8 worm cellular contexts compared by ENCODE assay signal in the genomic region with DNA sequence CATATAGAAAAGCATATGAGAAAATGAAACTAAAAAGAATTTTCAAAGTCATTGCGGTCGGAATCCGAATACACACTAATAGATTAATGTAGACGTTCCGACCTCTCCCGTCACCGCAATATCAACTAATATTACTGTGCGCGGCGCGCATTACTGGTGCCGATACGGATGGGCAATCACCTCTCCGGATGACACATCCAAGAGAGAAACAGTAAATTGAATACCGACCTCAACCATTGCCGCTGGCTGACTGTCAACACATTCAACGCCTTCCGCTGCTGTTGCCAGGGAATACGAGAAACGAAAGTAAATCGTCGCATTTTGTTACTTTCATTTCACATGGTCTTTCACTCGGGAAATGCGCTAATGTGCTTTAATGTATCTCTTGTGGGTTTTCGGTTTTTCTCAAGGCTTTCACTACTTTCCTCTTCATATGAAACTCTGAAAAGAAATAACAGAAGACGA.
A peak's percentile ranks its signal among the peaks of the same experiment; 100 is the strongest.
TF ChIP-seq lines count a peak whose summit lies in the region.

No protein-coding gene starts in this region.

TF ChIP-seq in whole organism, L1 larva, 84 proteins besides CTCF, POLR2A, EP300 and RAD21:
- peak; percentile 96 for TF ChIP-seq blmp-1 (tag; optimal IDR thresholded peaks at IDR 0.05; lab: Kevin White, UChicago)
- peak; percentile 57 for TF ChIP-seq aly-2 (tag; optimal IDR thresholded peaks at IDR 0.05; lab: Kevin White, UChicago)
- no peak for TF ChIP-seq fkh-10 (GFP tag; optimal IDR thresholded peaks at IDR 0.05; lab: Kevin White, UChicago)
- no peak for TF ChIP-seq tbx-2 (tag; optimal IDR thresholded peaks at IDR 0.05; lab: Kevin White, UChicago)
- no peak for TF ChIP-seq nhr-237 (tag; optimal IDR thresholded peaks at IDR 0.05; lab: Kevin White, UChicago)
- TF ChIP-seq ceh-90 (tag; optimal IDR thresholded peaks at IDR 0.05; lab: Kevin White, UChicago): no peak

TF ChIP-seq in whole organism, L2 larva, 48 proteins besides CTCF, POLR2A, EP300 and RAD21:
- TF ChIP-seq zag-1 (tag; optimal IDR thresholded peaks at IDR 0.05; lab: Kevin White, UChicago): no peak
- TF ChIP-seq fos-1 (tag; optimal IDR thresholded peaks at IDR 0.05; lab: Kevin White, UChicago): no peak
- TF ChIP-seq snpc-4 (tag; optimal IDR thresholded peaks at IDR 0.05; lab: Kevin White, UChicago): no peak
- peak; percentile 53 for TF ChIP-seq blmp-1 (tag; optimal IDR thresholded peaks at IDR 0.05; lab: Kevin White, UChicago; ENCODE audit: insufficient read depth)
- TF ChIP-seq skn-1 (tag; optimal IDR thresholded peaks at IDR 0.05; lab: Kevin White, UChicago): no peak
- TF ChIP-seq mab-5 (tag; optimal IDR thresholded peaks at IDR 0.05; lab: Kevin White, UChicago): no peak

TF ChIP-seq in whole organism, L3 larva, 47 proteins besides CTCF, POLR2A, EP300 and RAD21:
- peak; percentile 72 for TF ChIP-seq ama-1 (optimal IDR thresholded peaks at IDR 0.05; lab: Kevin White, UChicago)
- TF ChIP-seq ceh-9 (tag; optimal IDR thresholded peaks at IDR 0.05; lab: Kevin White, UChicago): no peak
- no peak for TF ChIP-seq lin-15B (tag; optimal IDR thresholded peaks at IDR 0.05; lab: Kevin White, UChicago)
- TF ChIP-seq egl-5 (tag; optimal IDR thresholded peaks at IDR 0.05; lab: Kevin White, UChicago): peak; percentile 23
- TF ChIP-seq nhr-43 (tag; optimal IDR thresholded peaks at IDR 0.05; lab: Kevin White, UChicago; ENCODE audit: poor library complexity, severe bottlenecking): peak; percentile 43
TF ChIP-seq in whole organism, L3 larva: peak in this region for 3.

TF ChIP-seq in whole organism, L4 larva, 104 proteins besides CTCF, POLR2A, EP300 and RAD21 (continues in another document):
- TF ChIP-seq T26A8.4 (GFP tag; IDR thresholded peaks at IDR 0.05; lab: Robert Waterston, UW) (peak; percentile 61; the same call in 1 of the 2 replicates), ceh-82 (tag; optimal IDR thresholded peaks at IDR 0.05; lab: Kevin White, UChicago) (no peak), ztf-11 (tag; optimal IDR thresholded peaks at IDR 0.05; lab: Kevin White, UChicago) (no peak), mdt-29 (GFP tag; IDR thresholded peaks at IDR 0.05; lab: Robert Waterston, UW) (no peak), nhr-111 (GFP tag; optimal IDR thresholded peaks at IDR 0.05; lab: Kevin White, UChicago) (peak; percentile 28), daf-8 (GFP tag; IDR thresholded peaks at IDR 0.05; lab: Robert Waterston, UW) (no peak), jun-1 (tag; optimal IDR thresholded peaks at IDR 0.05; lab: Kevin White, UChicago) (no peak), nhr-28 (tag; optimal IDR thresholded peaks at IDR 0.05; lab: Kevin White, UChicago) (no peak), tra-1 (GFP tag; IDR thresholded peaks at IDR 0.05; lab: Robert Waterston, UW) (peak; percentile 52; the same call in 1 of the 2 replicates), dpl-1 (GFP tag; optimal IDR thresholded peaks at IDR 0.05; lab: Kevin White, UChicago) (no peak), D1046.2 (GFP tag; IDR thresholded peaks at IDR 0.05; lab: Robert Waterston, UW) (no peak), snpc-4 (tag; optimal IDR thresholded peaks at IDR 0.05; lab: Kevin White, UChicago) (no peak), madf-9 (GFP tag; conservative IDR thresholded peaks at IDR 0.05; lab: Robert Waterston, UW) (0 out of 2 replicates have a peak, but pooled peaks have one; percentile 22), ZK337.2 (GFP tag; IDR thresholded peaks at IDR 0.05; lab: Robert Waterston, UW) (no peak)

TF ChIP-seq in whole organism, late embryonic, 69 proteins besides CTCF, POLR2A, EP300 and RAD21:
- no peak for TF ChIP-seq ets-4 (tag; optimal IDR thresholded peaks at IDR 0.05; lab: Kevin White, UChicago)
- peak; percentile 51 for TF ChIP-seq ama-1 (optimal IDR thresholded peaks at IDR 0.05; lab: Kevin White, UChicago)

TF ChIP-seq in whole organism, midembryonic, 9 proteins besides CTCF, POLR2A, EP300 and RAD21:
- TF ChIP-seq med-1 (GFP tag; optimal IDR thresholded peaks at IDR 0.05; lab: Kevin White, UChicago; ENCODE audit: insufficient read depth) (no peak), flt-1 (GFP tag; IDR thresholded peaks at IDR 0.05; lab: Robert Waterston, UW) (peak; percentile 78)

TF ChIP-seq in whole organism, mixed stage, embryonic, 35 proteins besides CTCF, POLR2A, EP300 and RAD21:
- TF ChIP-seq mls-2 (tag; optimal IDR thresholded peaks at IDR 0.05; lab: Kevin White, UChicago): peak; percentile 59
- no peak for TF ChIP-seq nhr-2 (tag; optimal IDR thresholded peaks at IDR 0.05; lab: Kevin White, UChicago)
- TF ChIP-seq ham-2 (GFP tag; optimal IDR thresholded peaks at IDR 0.05; lab: Kevin White, UChicago): peak; percentile 51
- no peak for TF ChIP-seq cnd-1 (tag; optimal IDR thresholded peaks at IDR 0.05; lab: Kevin White, UChicago)
- no peak for TF ChIP-seq snpc-4 (tag; optimal IDR thresholded peaks at IDR 0.05; lab: Kevin White, UChicago)
- no peak for TF ChIP-seq nhr-12 (tag; optimal IDR thresholded peaks at IDR 0.05; lab: Kevin White, UChicago)
- TF ChIP-seq ces-1 (GFP tag; optimal IDR thresholded peaks at IDR 0.05; lab: Kevin White, UChicago): no peak
- TF ChIP-seq blmp-1 (tag; optimal IDR thresholded peaks at IDR 0.05; lab: Kevin White, UChicago): peak; percentile 93

TF ChIP-seq in whole organism, young adult, 124 proteins besides CTCF, POLR2A, EP300 and RAD21 (continues in another document):
- TF ChIP-seq ceh-40 (GFP tag; IDR thresholded peaks at IDR 0.05; lab: Robert Waterston, UW) (0 out of 2 replicates have a peak, but pooled peaks have one; percentile 38), T07F8.4 (tag; optimal IDR thresholded peaks at IDR 0.05; lab: Kevin White, UChicago) (no peak), B0261.1 (tag; optimal IDR thresholded peaks at IDR 0.05; lab: Kevin White, UChicago) (peak; percentile 34), him-1 (tag; optimal IDR thresholded peaks at IDR 0.05; lab: Kevin White, UChicago) (peak; percentile 52), lir-1 (GFP tag; conservative IDR thresholded peaks at IDR 0.05; lab: Robert Waterston, UW) (no peak; the same call in 1 of the 2 replicates), hsf-1 (GFP tag; IDR thresholded peaks at IDR 0.05; lab: Robert Waterston, UW) (peak; percentile 70), ccch-3 (GFP tag; optimal IDR thresholded peaks at IDR 0.05; lab: Kevin White, UChicago) (no peak), mcd-1 (GFP tag; IDR thresholded peaks at IDR 0.05; lab: Robert Waterston, UW) (peak; percentile 47), cebp-1 (GFP tag; IDR thresholded peaks at IDR 0.05; lab: Robert Waterston, UW) (no peak), cebp-1 (tag; optimal IDR thresholded peaks at IDR 0.05; lab: Kevin White, UChicago) (peak; percentile 45), pbrm-1 (GFP tag; IDR thresholded peaks at IDR 0.05; lab: Robert Waterston, UW) (peak; percentile 27; the same call in 1 of the 2 replicates), ztf-6 (GFP tag; IDR thresholded peaks at IDR 0.05; lab: Robert Waterston, UW) (no peak), Y56A3A.18 (GFP tag; IDR thresholded peaks at IDR 0.05; lab: Robert Waterston, UW) (peak; percentile 81), die-1 (tag; optimal IDR thresholded peaks at IDR 0.05; lab: Kevin White, UChicago) (peak; percentile 30), K12H6.12 (tag; optimal IDR thresholded peaks at IDR 0.05; lab: Kevin White, UChicago) (no peak), Y53G8AR.9 (GFP tag; conservative IDR thresholded peaks at IDR 0.05; lab: Robert Waterston, UW) (peak; percentile 85), lsy-27 (tag; optimal IDR thresholded peaks at IDR 0.05; lab: Kevin White, UChicago; ENCODE audit: borderline replicate concordance, insufficient read depth) (no peak), F39B2.1 (GFP tag; IDR thresholded peaks at IDR 0.05; lab: Robert Waterston, UW) (peak; percentile 70), snpc-1.1 (tag; optimal IDR thresholded peaks at IDR 0.05; lab: Kevin White, UChicago; ENCODE audit: insufficient read depth) (no peak), mxl-1 (tag; optimal IDR thresholded peaks at IDR 0.05; lab: Kevin White, UChicago) (no peak), lin-54 (GFP tag; optimal IDR thresholded peaks at IDR 0.05; lab: Kevin White, UChicago) (peak; percentile 45), ama-1 (optimal IDR thresholded peaks at IDR 0.05; lab: Kevin White, UChicago) (no peak), ama-1 (GFP tag; optimal IDR thresholded peaks at IDR 0.05; lab: Kevin White, UChicago) (peak; percentile 53 to 90), F10E7.11 (tag; optimal IDR thresholded peaks at IDR 0.05; lab: Kevin White, UChicago) (peak; percentile 89), unc-62 (GFP tag; optimal IDR thresholded peaks at IDR 0.05; lab: Kevin White, UChicago) (no peak), T26A5.8 (tag; optimal IDR thresholded peaks at IDR 0.05; lab: Kevin White, UChicago) (peak; percentile 41), lsl-1 (GFP tag; optimal IDR thresholded peaks at IDR 0.05; lab: Kevin White, UChicago) (peak; percentile 6), sea-2 (GFP tag; IDR thresholded peaks at IDR 0.05; lab: Robert Waterston, UW) (no peak), efl-1 (GFP tag; optimal IDR thresholded peaks at IDR 0.05; lab: Kevin White, UChicago) (no peak), Y79H2A.3 (GFP tag; conservative IDR thresholded peaks at IDR 0.05; lab: Robert Waterston, UW) (peak; percentile 69; the same call in 1 of the 2 replicates), hlh-26 (GFP tag; conservative IDR thresholded peaks at IDR 0.05; lab: Robert Waterston, UW) (no peak), mes-4 (tag; optimal IDR thresholded peaks at IDR 0.05; lab: Kevin White, UChicago) (no peak), ztf-22 (GFP tag; optimal IDR thresholded peaks at IDR 0.05; lab: Kevin White, UChicago) (no peak), nhr-80 (tag; optimal IDR thresholded peaks at IDR 0.05; lab: Kevin White, UChicago) (no peak), F49E8.2 (tag; optimal IDR thresholded peaks at IDR 0.05; lab: Kevin White, UChicago; ENCODE audit: insufficient read depth) (peak; percentile 66), B0035.1 (tag; optimal IDR thresholded peaks at IDR 0.05; lab: Kevin White, UChicago) (peak; percentile 51), madf-3 (GFP tag; IDR thresholded peaks at IDR 0.05; lab: Robert Waterston, UW) (peak; percentile 87), dpl-1 (GFP tag; optimal IDR thresholded peaks at IDR 0.05; lab: Kevin White, UChicago) (no peak), snpc-1.3 (tag; optimal IDR thresholded peaks at IDR 0.05; lab: Kevin White, UChicago; ENCODE audit: insufficient read depth) (peak; percentile 21), Y95B8A.8 (GFP tag; IDR thresholded peaks at IDR 0.05; lab: Robert Waterston, UW) (no peak; the same call in 1 of the 2 replicates), egl-44 (GFP tag; IDR thresholded peaks at IDR 0.05; lab: Robert Waterston, UW) (no peak), rpc-1 (optimal IDR thresholded peaks at IDR 0.05; lab: Kevin White, UChicago) (no peak), rpc-1 (tag; optimal IDR thresholded peaks at IDR 0.05; lab: Kevin White, UChicago) (no peak), bed-2 (GFP tag; IDR thresholded peaks at IDR 0.05; lab: Robert Waterston, UW) (no peak), nfya-1 (tag; optimal IDR thresholded peaks at IDR 0.05; lab: Kevin White, UChicago; ENCODE audit: borderline replicate concordance, insufficient read depth) (no peak)
